Worm (Caenorhabditis elegans): ENCODE measurements around the gene nhr-216.

- TF ChIP-seq ama-1 (optimal IDR thresholded peaks at IDR 0.05) (no peak), lin-11 (tag; optimal IDR thresholded peaks at IDR 0.05) (no peak), lin-13 (GFP tag; optimal IDR thresholded peaks at IDR 0.05) (no peak)
Observed at ce11 chrV:5408223-5408622, 49.6 kb upstream of the nhr-216 start, which contains the start of gene C25A6.1.

All from whole organism, L2 larva.